Worm (Caenorhabditis elegans) whole organism, young adult: ENCODE measurements around the gene H12I19.115.

Source experiments
- Y56A3A.18 ChIP-seq: fragments of 200-800 bp; sonication (Bioruptor generic); IDR thresholded peaks from 2 replicates; pipeline ENCODE4 v1.3.6; 2022; ENCODE audit warnings: missing genetic modification reagents, missing genetic modification characterization, missing compliant biosample characterization
- ama-1 ChIP-seq, 3 experiments: fragments of 150-350 bp in 1 of 3; sonication (generic microtip) in 2 of 3; optimal IDR thresholded peaks; 2 replicates each; lab custom pipeline; 2014 to 2018; ENCODE audit warnings: missing biosample characterization in 2 of 3, missing genetic modification characterization in 2 of 3, missing genetic modification reagents in 2 of 3
- atf-7 ChIP-seq: sonication (generic microtip); optimal IDR thresholded peaks from 2 replicates; lab custom pipeline; 2017; ENCODE audit warnings: mild to moderate bottlenecking, missing genetic modification characterization, missing compliant biosample characterization
- die-1 ChIP-seq: sonication (generic microtip); optimal IDR thresholded peaks from 2 replicates; lab custom pipeline; 2016; ENCODE audit warnings: missing genotype, mild to moderate bottlenecking, missing genetic modification characterization, missing compliant biosample characterization
- dpl-1 ChIP-seq: fragments of 150-350 bp; optimal IDR thresholded peaks from 2 replicates; lab custom pipeline; 2014; ENCODE audit warnings: missing biosample characterization, missing genetic modification reagents, missing genetic modification characterization
- efl-1 ChIP-seq: fragments of 150-350 bp; optimal IDR thresholded peaks from 2 replicates; lab custom pipeline; 2014; ENCODE audit warnings: missing biosample characterization, missing genetic modification reagents, missing genetic modification characterization
- lag-1 ChIP-seq: fragments of 200-800 bp; sonication (Bioruptor generic); IDR thresholded peaks from 2 replicates; pipeline ENCODE4 v1.3.6; 2022; ENCODE audit warnings: missing genetic modification reagents, missing genetic modification characterization, missing compliant biosample characterization
- nhr-80 ChIP-seq: sonication (generic microtip); optimal IDR thresholded peaks from 2 replicates; lab custom pipeline; 2016; ENCODE audit warnings: missing genetic modification characterization, missing compliant biosample characterization
- pha-4 ChIP-seq: fragments of 150-350 bp; sonication (generic microtip); optimal IDR thresholded peaks from 2 replicates; lab custom pipeline; 2014; ENCODE audit warnings: missing biosample characterization, missing genetic modification reagents, missing genetic modification characterization
- snpc-4 ChIP-seq, 5 experiments: fragments of 150-350 bp in 1 of 5; sonication (generic microtip) in 4 of 5; optimal IDR thresholded peaks; 2 replicates each; lab custom pipeline; 2014 to 2018; ENCODE audit warnings: missing genetic modification characterization in 5 of 5, missing biosample characterization in 3 of 5, antibody characterized with exemption in 2 of 5, mild to moderate bottlenecking in 2 of 5, missing compliant biosample characterization in 2 of 5, missing genotype in 2 of 5, moderate library complexity in 2 of 5, missing genetic modification reagents in 1 of 5

DNA sequence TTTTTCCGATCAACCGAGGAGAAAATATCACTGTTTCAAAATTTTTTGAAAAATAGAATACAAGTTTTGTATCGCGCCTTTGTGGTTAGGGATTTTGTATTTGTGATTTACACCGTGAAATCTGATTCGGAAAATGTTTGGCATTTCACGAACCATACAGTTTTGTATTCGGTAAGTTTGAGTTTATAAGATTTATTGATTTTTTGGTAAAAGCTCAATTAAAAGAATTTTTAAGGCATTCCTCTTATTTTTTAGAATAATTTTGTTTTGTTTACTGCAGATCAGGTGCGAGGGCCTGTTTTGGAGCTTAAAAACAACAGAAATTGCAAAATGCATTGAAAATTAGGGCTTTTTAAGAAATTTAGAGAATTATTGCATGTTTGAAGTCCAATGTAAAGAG, 5.7 kb upstream of the H12I19.115 start:
- no peak for TF ChIP-seq nhr-80 (tag; lab: Kevin White, UChicago)
- no peak for TF ChIP-seq ama-1 (optimal IDR thresholded peaks at IDR 0.05; lab: Kevin White, UChicago)
- no peak for TF ChIP-seq ama-1 (GFP tag; optimal IDR thresholded peaks at IDR 0.05; lab: Kevin White, UChicago)
- no peak for TF ChIP-seq snpc-4 (GFP tag; optimal IDR thresholded peaks at IDR 0.05; lab: Kevin White, UChicago)
- no peak for TF ChIP-seq snpc-4 (tag; optimal IDR thresholded peaks at IDR 0.05; lab: Kevin White, UChicago)
- TF ChIP-seq lag-1 (GFP tag; lab: Robert Waterston, UW): no peak
- TF ChIP-seq atf-7 (tag; lab: Kevin White, UChicago): no peak
- TF ChIP-seq efl-1 (GFP tag; lab: Kevin White, UChicago): no peak
- no peak for TF ChIP-seq Y56A3A.18 (GFP tag; lab: Robert Waterston, UW)
- TF ChIP-seq pha-4: no peak
- no peak for TF ChIP-seq die-1 (tag; lab: Kevin White, UChicago)
- no peak for TF ChIP-seq dpl-1 (GFP tag; lab: Kevin White, UChicago)
